Fruit fly (Drosophila melanogaster) whole organism, prepupa: Measurements from ENCODE around the gene PIG-S.

Source experiments
- CG10669 ChIP-seq: fragments of 200-800 bp; sonication (Bioruptor generic); optimal IDR thresholded peaks from 3 replicates; lab custom pipeline; 2018; ENCODE audit warnings: missing biosample characterization, mild to moderate bottlenecking, missing genetic modification characterization, moderate library complexity
- CG11294 ChIP-seq: fragments of 200-800 bp; sonication (Bioruptor generic); IDR thresholded peaks from 2 replicates; pipeline ENCODE4 v1.3.6; 2022; ENCODE audit warnings: missing biosample characterization, missing genetic modification characterization
- CG11762 ChIP-seq: fragments of 200-800 bp; sonication (Bioruptor generic); optimal IDR thresholded peaks from 3 replicates; lab custom pipeline; 2016; ENCODE audit warnings: missing biosample characterization, missing genetic modification characterization; ENCODE audit not compliant: insufficient read depth
- CG15336 ChIP-seq: fragments of 200-800 bp; sonication (Bioruptor generic); IDR thresholded peaks from 2 replicates; pipeline ENCODE4 v1.3.6; 2022; ENCODE audit warnings: missing biosample characterization, missing genetic modification characterization
- CG1621 ChIP-seq: fragments of 200-800 bp; sonication (Bioruptor generic); optimal IDR thresholded peaks from 3 replicates; lab custom pipeline; 2018; ENCODE audit warnings: missing biosample characterization, mild to moderate bottlenecking, missing genetic modification characterization
- CG16779 ChIP-seq: fragments of 200-800 bp; sonication (Bioruptor generic); optimal IDR thresholded peaks from 3 replicates; lab custom pipeline; 2017; ENCODE audit warnings: missing biosample characterization, mild to moderate bottlenecking, missing genetic modification characterization
- CG3032 ChIP-seq: fragments of 200-800 bp; optimal IDR thresholded peaks from 2 replicates; lab custom pipeline; 2019; ENCODE audit warnings: missing biosample characterization, mild to moderate bottlenecking, missing genetic modification characterization, moderate library complexity
- CG31627 ChIP-seq: fragments of 200-800 bp; sonication (Bioruptor generic); optimal IDR thresholded peaks from 3 replicates; lab custom pipeline; 2016; ENCODE audit warnings: missing biosample characterization, missing genetic modification characterization
- CG32006 ChIP-seq: fragments of 200-800 bp; sonication (Bioruptor generic); optimal IDR thresholded peaks from 3 replicates; lab custom pipeline; 2017; ENCODE audit warnings: missing biosample characterization, mild to moderate bottlenecking, missing genetic modification characterization
- CG4318 ChIP-seq: fragments of 200-800 bp; sonication (Bioruptor generic); optimal IDR thresholded peaks from 3 replicates; lab custom pipeline; 2017; ENCODE audit warnings: missing biosample characterization, mild to moderate bottlenecking, missing genetic modification characterization
- CG6163 ChIP-seq: fragments of 200-800 bp; sonication (Bioruptor generic); IDR thresholded peaks from 3 replicates; pipeline ENCODE4 v1.3.6; 2022; ENCODE audit warnings: missing biosample characterization, missing genetic modification characterization
- CG6792 ChIP-seq: fragments of 200-800 bp; sonication (Bioruptor generic); optimal IDR thresholded peaks from 3 replicates; lab custom pipeline; 2016; ENCODE audit warnings: missing biosample characterization, missing genetic modification characterization
- CG6808 ChIP-seq: fragments of 200-800 bp; sonication (Bioruptor generic); optimal IDR thresholded peaks from 3 replicates; lab custom pipeline; 2017; ENCODE audit warnings: missing biosample characterization, missing genetic modification characterization, mild to moderate bottlenecking, moderate library complexity, missing genetic modification reagents
- CG6854 ChIP-seq: fragments of 200-800 bp; sonication (Bioruptor generic); optimal IDR thresholded peaks from 2 replicates; lab custom pipeline; 2017; ENCODE audit warnings: missing biosample characterization, mild to moderate bottlenecking, missing genetic modification characterization
- CG8119 ChIP-seq: fragments of 200-800 bp; sonication (Bioruptor generic); IDR thresholded peaks from 3 replicates; pipeline ENCODE4 v1.3.6; 2022; ENCODE audit warnings: missing biosample characterization, missing genetic modification characterization
- CG8319 ChIP-seq: fragments of 200-800 bp; sonication (Bioruptor generic); optimal IDR thresholded peaks from 3 replicates; lab custom pipeline; 2016; ENCODE audit warnings: missing biosample characterization, missing genetic modification characterization
- CG8632 ChIP-seq: fragments of 200-800 bp; sonication (Bioruptor generic); optimal IDR thresholded peaks from 3 replicates; lab custom pipeline; 2016; ENCODE audit warnings: missing biosample characterization, missing genetic modification characterization
- Eip75B ChIP-seq: fragments of 200-800 bp; sonication (Bioruptor generic); optimal IDR thresholded peaks from 3 replicates; lab custom pipeline; 2016; ENCODE audit warnings: missing biosample characterization, missing genetic modification characterization
- Eip78C ChIP-seq: fragments of 200-800 bp; sonication (Bioruptor generic); peaks from one replicate; lab custom pipeline; 2016; ENCODE audit warnings: missing biosample characterization, missing genetic modification characterization
- Eip93F ChIP-seq: fragments of 200-800 bp; sonication (Bioruptor generic); optimal IDR thresholded peaks from 2 replicates; lab custom pipeline; 2016; ENCODE audit warnings: missing biosample characterization, mild to moderate bottlenecking, missing genetic modification characterization
- Ets21C ChIP-seq: fragments of 200-800 bp; sonication (Bioruptor generic); optimal IDR thresholded peaks from 3 replicates; lab custom pipeline; 2016; ENCODE audit warnings: missing biosample characterization, missing genetic modification characterization
- Gug ChIP-seq: fragments of 200-800 bp; sonication (Bioruptor generic); IDR thresholded peaks from 2 replicates; pipeline ENCODE4 v1.3.6; 2022; ENCODE audit warnings: missing biosample characterization, missing genetic modification characterization
- Hr39 ChIP-seq: fragments of 200-800 bp; sonication (Bioruptor generic); optimal IDR thresholded peaks from 2 replicates; lab custom pipeline; 2016; ENCODE audit warnings: missing biosample characterization, missing genetic modification characterization
- Hr4 ChIP-seq: fragments of 200-800 bp; sonication (Bioruptor generic); optimal IDR thresholded peaks from 3 replicates; lab custom pipeline; 2016; ENCODE audit warnings: missing biosample characterization, missing genetic modification characterization
- Lpt ChIP-seq: fragments of 200-800 bp; sonication (Bioruptor generic); optimal IDR thresholded peaks from 3 replicates; lab custom pipeline; 2016; ENCODE audit warnings: missing biosample characterization, missing genetic modification characterization
- Met ChIP-seq: fragments of 200-800 bp; sonication (Bioruptor generic); optimal IDR thresholded peaks from 3 replicates; lab custom pipeline; 2016; ENCODE audit warnings: missing biosample characterization, missing genetic modification characterization
- OdsH ChIP-seq: fragments of 200-800 bp; sonication (Bioruptor generic); optimal IDR thresholded peaks from 3 replicates; lab custom pipeline; 2016; ENCODE audit warnings: missing biosample characterization, missing genetic modification characterization
- Smox ChIP-seq: fragments of 200-800 bp; sonication (Bioruptor generic); optimal IDR thresholded peaks from 3 replicates; lab custom pipeline; 2016; ENCODE audit warnings: missing biosample characterization, missing genetic modification characterization
- Sox102F ChIP-seq: fragments of 200-800 bp; sonication (Bioruptor generic); optimal IDR thresholded peaks from 2 replicates; lab custom pipeline; 2016; ENCODE audit warnings: missing biosample characterization, mild to moderate bottlenecking, missing genetic modification characterization
- Sox15 ChIP-seq: fragments of 200-800 bp; sonication (Bioruptor generic); optimal IDR thresholded peaks from 3 replicates; lab custom pipeline; 2016; ENCODE audit warnings: missing biosample characterization, missing genetic modification characterization
- achi ChIP-seq: fragments of 200-800 bp; sonication (Bioruptor generic); optimal IDR thresholded peaks from 3 replicates; lab custom pipeline; 2016; ENCODE audit warnings: missing biosample characterization, missing genetic modification characterization
- cyc ChIP-seq: fragments of 200-800 bp; sonication (Bioruptor generic); optimal IDR thresholded peaks from 3 replicates; lab custom pipeline; 2016; ENCODE audit warnings: missing biosample characterization, missing genetic modification characterization
- dac ChIP-seq: fragments of 200-800 bp; sonication (Bioruptor generic); optimal IDR thresholded peaks from 2 replicates; lab custom pipeline; 2017; ENCODE audit warnings: missing biosample characterization, mild to moderate bottlenecking, missing genetic modification characterization
- dsx ChIP-seq: fragments of 200-800 bp; optimal IDR thresholded peaks from 3 replicates; lab custom pipeline; 2019; ENCODE audit warnings: missing biosample characterization, mild to moderate bottlenecking, missing genetic modification characterization, moderate library complexity; ENCODE audit not compliant: poor library complexity, severe bottlenecking
- eg ChIP-seq: fragments of 200-800 bp; sonication (Bioruptor generic); IDR thresholded peaks from 3 replicates; pipeline ENCODE4 v1.3.6; 2022; ENCODE audit warnings: missing biosample characterization, missing genetic modification characterization
- esn ChIP-seq: fragments of 200-800 bp; sonication (Bioruptor generic); optimal IDR thresholded peaks from 2 replicates; lab custom pipeline; 2016; ENCODE audit warnings: missing biosample characterization, mild to moderate bottlenecking, missing genetic modification characterization, moderate library complexity
- fd59A ChIP-seq: fragments of 200-800 bp; sonication (Bioruptor generic); optimal IDR thresholded peaks from 2 replicates; lab custom pipeline; 2017; ENCODE audit warnings: missing biosample characterization, mild to moderate bottlenecking, missing genetic modification characterization, missing genetic modification reagents
- fkh ChIP-seq: fragments of 200-800 bp; sonication (Bioruptor generic); optimal IDR thresholded peaks from 3 replicates; lab custom pipeline; 2017; ENCODE audit warnings: missing biosample characterization, mild to moderate bottlenecking, missing genetic modification characterization, moderate library complexity
- lz ChIP-seq: fragments of 200-800 bp; sonication (Bioruptor generic); optimal IDR thresholded peaks from 3 replicates; lab custom pipeline; 2016; ENCODE audit warnings: missing biosample characterization, missing genetic modification characterization
- pdm3 ChIP-seq: fragments of 200-800 bp; sonication (Bioruptor generic); optimal IDR thresholded peaks from 3 replicates; lab custom pipeline; 2016; ENCODE audit warnings: missing biosample characterization, missing genetic modification characterization
- spab ChIP-seq: fragments of 200-800 bp; sonication (Bioruptor generic); optimal IDR thresholded peaks from 2 replicates; lab custom pipeline; 2017; ENCODE audit warnings: missing biosample characterization, mild to moderate bottlenecking, missing genetic modification characterization, missing genetic modification reagents
- ss ChIP-seq, 2 experiments: fragments of 200-800 bp; sonication (Bioruptor generic); optimal IDR thresholded peaks; 2 replicates in 1 of 2; 3 replicates in 1 of 2; lab custom pipeline; 2017 to 2018; ENCODE audit warnings: mild to moderate bottlenecking in 2 of 2, missing biosample characterization in 2 of 2, missing genetic modification characterization in 2 of 2, moderate library complexity in 1 of 2
- svp ChIP-seq: fragments of 200-800 bp; sonication (Bioruptor generic); peaks from one replicate; lab custom pipeline; 2016; ENCODE audit warnings: missing biosample characterization, missing genetic modification characterization
- vri ChIP-seq: fragments of 200-800 bp; sonication (Bioruptor generic); optimal IDR thresholded peaks from 3 replicates; lab custom pipeline; 2016; ENCODE audit warnings: missing biosample characterization, mild to moderate bottlenecking, missing genetic modification characterization

The PIG-S gene

DNA sequence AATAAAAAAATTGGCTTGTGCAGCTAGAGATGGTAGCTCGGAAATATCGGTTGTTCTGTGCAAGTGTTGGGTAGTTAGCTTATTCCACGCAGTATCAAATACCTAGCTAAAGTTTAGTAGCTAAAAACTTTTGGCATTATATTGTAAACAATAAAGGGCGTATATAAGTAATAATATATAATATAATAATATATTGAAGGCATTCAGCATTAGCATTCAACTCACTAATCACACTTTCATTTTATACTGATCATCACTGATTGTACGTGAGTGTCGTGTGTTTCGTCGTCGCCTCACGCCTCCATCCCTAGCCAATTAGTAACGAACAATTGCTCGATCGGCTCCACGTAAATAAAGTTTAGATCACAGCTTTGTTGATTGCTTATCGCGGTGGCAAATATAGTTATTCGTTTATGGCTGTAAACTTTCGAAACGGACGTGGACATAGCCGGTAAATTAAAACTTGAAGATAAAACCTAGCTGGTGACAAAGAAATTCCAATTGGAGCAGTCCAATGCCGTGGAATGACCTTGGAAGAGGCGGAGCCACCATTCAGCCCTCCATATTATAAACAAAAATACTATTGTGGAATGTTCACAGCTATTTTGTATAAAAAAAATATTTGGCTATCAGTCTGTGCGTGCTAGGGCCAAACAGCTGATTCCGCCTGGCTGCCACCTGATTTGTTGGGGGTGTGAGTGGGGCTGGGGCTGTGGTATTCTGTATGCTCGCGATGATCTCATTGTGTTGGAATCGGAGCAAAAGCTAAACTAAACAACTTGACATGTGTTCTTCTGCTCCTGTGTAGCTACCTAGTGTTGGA is at the start of gene PIG-S, which contains the start of the genes sud1 and CG11168:
Gene PIG-S (minus strand): TSS at position 51 of the 823 bp plus-strand sequence.
Gene sud1 (minus strand): TSS at position 51 of the 823 bp plus-strand sequence.
Gene CG11168 (plus strand): TSS at position 293 of the 823 bp plus-strand sequence.
- no peak for TF ChIP-seq Sox102F (GFP tag; lab: Kevin White, UChicago)
- TF ChIP-seq Hr4 (GFP tag; lab: Kevin White, UChicago) = no peak
- peak; percentile 45; the same call in 1 of the 3 replicates for TF ChIP-seq CG6163 (GFP tag; lab: Robert Waterston, UW)
- peak; percentile 18 for TF ChIP-seq CG1621 (tag; lab: Kevin White, UChicago)
- peak; percentile 54; the same call in 2 of the 3 replicates for TF ChIP-seq eg (GFP tag; lab: Robert Waterston, UW)
- TF ChIP-seq esn (GFP tag; lab: Kevin White, UChicago) = peak; percentile 36
- peak; percentile 11; the same call in 1 of the 2 replicates for TF ChIP-seq CG11294 (GFP tag; lab: Robert Waterston, UW)
- peak; percentile 14 for TF ChIP-seq Sox15
- TF ChIP-seq lz (GFP tag; lab: Kevin White, UChicago) = peak; percentile 41
- no peak for TF ChIP-seq dac (GFP tag; lab: Kevin White, UChicago)
- peak; percentile 28 for TF ChIP-seq CG31627 (GFP tag; lab: Kevin White, UChicago)
- no peak for TF ChIP-seq svp (GFP tag; lab: Kevin White, UChicago)
- peak; percentile 38 for TF ChIP-seq dsx (GFP tag; lab: Kevin White, UChicago)
- peak; percentile 26; the same call in 1 of the 2 replicates for TF ChIP-seq CG15336 (GFP tag; lab: Robert Waterston, UW)
- no peak for TF ChIP-seq CG11762
- peak; percentile 63 for TF ChIP-seq CG3032
- TF ChIP-seq, all 60 proteins: peak for 11

DNA sequence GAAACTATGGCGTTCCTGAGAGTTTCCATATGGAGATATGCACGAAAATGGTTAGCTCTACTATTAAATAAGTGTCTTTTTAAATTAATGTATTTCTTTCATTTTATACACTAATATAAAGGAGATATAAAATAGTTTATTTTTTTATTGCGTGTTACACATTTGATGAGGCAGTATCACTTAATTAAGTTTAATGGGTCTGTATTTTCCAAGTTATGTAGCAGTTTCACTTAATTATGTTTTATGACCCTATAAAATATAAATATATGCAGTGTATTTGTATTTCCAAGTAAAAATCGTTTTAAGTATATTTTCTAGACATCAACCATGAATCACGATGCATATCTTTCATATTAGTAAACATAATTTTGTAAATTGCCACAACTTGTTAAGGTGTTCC is 48.9 kb upstream of the PIG-S start:
- TF ChIP-seq CG32006 = peak; percentile 63
- TF ChIP-seq Hr39 (GFP tag; lab: Kevin White, UChicago) = peak; percentile 16
- TF ChIP-seq CG6792 (GFP tag; lab: Kevin White, UChicago) = no peak
- no peak for TF ChIP-seq vri (GFP tag; lab: Kevin White, UChicago)
- TF ChIP-seq Eip78C (GFP tag; lab: Kevin White, UChicago) = peak; percentile 37
- TF ChIP-seq CG4318 (GFP tag; lab: Kevin White, UChicago) = peak; percentile 21
- TF ChIP-seq Eip93F = no peak
- TF ChIP-seq Sox102F (GFP tag; lab: Kevin White, UChicago) = peak; percentile 22
- no peak for TF ChIP-seq Sox15
- peak; percentile 33 for TF ChIP-seq Met (GFP tag; lab: Kevin White, UChicago)
- peak; percentile 19 for TF ChIP-seq Smox
- peak; percentile 28 for TF ChIP-seq esn (GFP tag; lab: Kevin White, UChicago)
- no peak for TF ChIP-seq pdm3
- no peak for TF ChIP-seq spab (GFP tag; lab: Kevin White, UChicago)
- TF ChIP-seq CG8119 (GFP tag; lab: Robert Waterston, UW) = no peak
- no peak for TF ChIP-seq ss (GFP tag; optimal IDR thresholded peaks at IDR 0.05; lab: Kevin White, UChicago)
- TF ChIP-seq OdsH (GFP tag; lab: Kevin White, UChicago) = peak; percentile 25
- TF ChIP-seq CG11762 = no peak
- TF ChIP-seq fd59A (GFP tag; lab: Kevin White, UChicago) = no peak
- peak; percentile 3 for TF ChIP-seq CG8632 (GFP tag; lab: Kevin White, UChicago)
- peak; percentile 77 for TF ChIP-seq svp (GFP tag; lab: Kevin White, UChicago)
- TF ChIP-seq, all 60 proteins: peak for 11

dm6 chr3R:24965403-24965802 is 47.7 kb upstream of the PIG-S start:
- TF ChIP-seq Met (GFP tag; lab: Kevin White, UChicago) (peak; percentile 34), Eip93F (no peak), fd59A (GFP tag; lab: Kevin White, UChicago) (no peak), CG6808 (no peak), achi (GFP tag; lab: Kevin White, UChicago) (peak; percentile 7), dsx (GFP tag; lab: Kevin White, UChicago) (no peak), CG11294 (GFP tag; lab: Robert Waterston, UW) (no peak), Eip75B (GFP tag; lab: Kevin White, UChicago) (peak; percentile 17), spab (GFP tag; lab: Kevin White, UChicago) (no peak), cyc (GFP tag; lab: Kevin White, UChicago) (peak; percentile 26), CG8119 (GFP tag; lab: Robert Waterston, UW) (no peak), CG8319 (GFP tag; lab: Kevin White, UChicago) (no peak), Lpt (no peak), fkh (GFP tag; lab: Kevin White, UChicago) (no peak), Sox102F (GFP tag; lab: Kevin White, UChicago) (peak; percentile 16), Gug (no peak), CG10669 (GFP tag; lab: Kevin White, UChicago) (no peak), CG6854 (GFP tag; lab: Kevin White, UChicago) (no peak), dac (GFP tag; lab: Kevin White, UChicago) (no peak), Hr4 (GFP tag; lab: Kevin White, UChicago) (no peak), Sox15 (no peak), lz (GFP tag; lab: Kevin White, UChicago) (peak; percentile 6), CG16779 (tag; lab: Kevin White, UChicago) (no peak), Ets21C (no peak)
